Worm (Caenorhabditis elegans) whole organism, L3 larva: ENCODE results near the gene F19C6.2.

Source experiments
- R02D3.7 ChIP-seq: fragments of 150-350 bp; optimal IDR thresholded peaks from 2 replicates; lab custom pipeline; 2014; ENCODE audit warnings: missing biosample characterization, missing genetic modification characterization
- ZK546.5 ChIP-seq: sonication (generic microtip); optimal IDR thresholded peaks from 2 replicates; lab custom pipeline; 2017; ENCODE audit warnings: missing biosample characterization, missing genetic modification characterization
- aly-2 ChIP-seq: fragments of 150-350 bp; optimal IDR thresholded peaks from 2 replicates; lab custom pipeline; 2014; ENCODE audit warnings: missing biosample characterization, missing genetic modification characterization
- ceh-16 ChIP-seq: sonication (generic microtip); optimal IDR thresholded peaks from 2 replicates; lab custom pipeline; 2017; ENCODE audit warnings: missing biosample characterization, missing genetic modification characterization
- ceh-28 ChIP-seq: fragments of 150-350 bp; optimal IDR thresholded peaks from 2 replicates; lab custom pipeline; 2014; ENCODE audit warnings: missing biosample characterization, missing genetic modification reagents, missing genetic modification characterization
- ceh-82 ChIP-seq: fragments of 150-350 bp; optimal IDR thresholded peaks from 2 replicates; lab custom pipeline; 2014; ENCODE audit warnings: missing biosample characterization, missing genetic modification characterization
- ceh-9 ChIP-seq: sonication (generic microtip); optimal IDR thresholded peaks from 2 replicates; lab custom pipeline; 2018; ENCODE audit warnings: missing biosample characterization, missing genetic modification characterization
- daf-12 ChIP-seq: fragments of 150-350 bp; optimal IDR thresholded peaks from 2 replicates; lab custom pipeline; 2014; ENCODE audit warnings: missing biosample characterization, missing genetic modification reagents, missing genetic modification characterization
- egl-5 ChIP-seq: fragments of 150-350 bp; optimal IDR thresholded peaks from 2 replicates; lab custom pipeline; 2017; ENCODE audit warnings: missing biosample characterization, missing genetic modification reagents, missing genetic modification characterization, inconsistent platforms
- elt-1 ChIP-seq: fragments of 150-350 bp; optimal IDR thresholded peaks from 2 replicates; lab custom pipeline; 2014; ENCODE audit warnings: missing biosample characterization, missing genetic modification characterization
- elt-2 ChIP-seq: sonication (generic microtip); optimal IDR thresholded peaks from 2 replicates; lab custom pipeline; 2016; ENCODE audit warnings: missing genetic modification reagents, mild to moderate bottlenecking, missing genetic modification characterization, missing compliant biosample characterization
- elt-3 ChIP-seq, 3 experiments: fragments of 150-350 bp in 1 of 3; sonication (generic microtip) in 2 of 3; optimal IDR thresholded peaks; 2 replicates in 2 of 3; 4 replicates in 1 of 3; lab custom pipeline; 2014 to 2017; ENCODE audit warnings: missing biosample characterization in 3 of 3, missing genetic modification characterization in 3 of 3
- eor-1 ChIP-seq, 2 experiments: fragments of 150-350 bp; optimal IDR thresholded peaks; 2 replicates each; lab custom pipeline; 2014 to 2018; ENCODE audit warnings: missing biosample characterization in 2 of 2, missing genetic modification characterization in 2 of 2
- hmg-11 ChIP-seq: sonication (generic microtip); optimal IDR thresholded peaks from 2 replicates; lab custom pipeline; 2016; ENCODE audit warnings: missing genetic modification characterization, missing compliant biosample characterization
- jun-1 ChIP-seq: fragments of 150-350 bp; optimal IDR thresholded peaks from 2 replicates; lab custom pipeline; 2014; ENCODE audit warnings: missing biosample characterization, missing genetic modification reagents, missing genetic modification characterization
- lin-15B ChIP-seq: fragments of 150-350 bp; optimal IDR thresholded peaks from 2 replicates; lab custom pipeline; 2014; ENCODE audit warnings: missing biosample characterization, missing genetic modification characterization
- lin-39 ChIP-seq: fragments of 150-350 bp; optimal IDR thresholded peaks from 2 replicates; lab custom pipeline; 2018; ENCODE audit warnings: missing biosample characterization, missing genetic modification reagents, missing genetic modification characterization
- lsy-12 ChIP-seq: sonication (generic microtip); optimal IDR thresholded peaks from 2 replicates; lab custom pipeline; 2016; ENCODE audit warnings: mild to moderate bottlenecking, missing genetic modification characterization, missing compliant biosample characterization
- mdl-1 ChIP-seq: fragments of 150-350 bp; optimal IDR thresholded peaks from 2 replicates; lab custom pipeline; 2014; ENCODE audit warnings: missing biosample characterization, missing genetic modification characterization
- mml-1 ChIP-seq: fragments of 150-350 bp; sonication (generic microtip); optimal IDR thresholded peaks from 3 replicates; lab custom pipeline; 2014; ENCODE audit warnings: missing biosample characterization, missing genetic modification characterization
- nfya-1 ChIP-seq: sonication (generic microtip); optimal IDR thresholded peaks from 2 replicates; lab custom pipeline; 2017; ENCODE audit warnings: missing genetic modification characterization, mild to moderate bottlenecking, missing compliant biosample characterization, antibody characterized with exemption, moderate library complexity; ENCODE audit not compliant: insufficient read depth
- nhr-11 ChIP-seq: fragments of 150-350 bp; optimal IDR thresholded peaks from 2 replicates; lab custom pipeline; 2014; ENCODE audit warnings: missing biosample characterization, missing genetic modification characterization
- nhr-12 ChIP-seq: fragments of 150-350 bp; optimal IDR thresholded peaks from 2 replicates; lab custom pipeline; 2014; ENCODE audit warnings: missing biosample characterization, missing genetic modification characterization
- nhr-23 ChIP-seq: fragments of 150-350 bp; optimal IDR thresholded peaks from 2 replicates; lab custom pipeline; 2014; ENCODE audit warnings: missing biosample characterization, missing genetic modification reagents, missing genetic modification characterization
- nhr-25 ChIP-seq: sonication (generic microtip); optimal IDR thresholded peaks from 2 replicates; lab custom pipeline; 2017; ENCODE audit warnings: missing biosample characterization, missing genetic modification characterization
- nhr-28 ChIP-seq: fragments of 150-350 bp; optimal IDR thresholded peaks from 2 replicates; lab custom pipeline; 2014; ENCODE audit warnings: missing biosample characterization, missing genetic modification characterization
- nhr-43 ChIP-seq: sonication (generic microtip); optimal IDR thresholded peaks from 2 replicates; lab custom pipeline; 2016; ENCODE audit warnings: mild to moderate bottlenecking, missing genetic modification characterization, missing compliant biosample characterization; ENCODE audit not compliant: poor library complexity, severe bottlenecking
- nhr-67 ChIP-seq: fragments of 150-350 bp; optimal IDR thresholded peaks from 2 replicates; lab custom pipeline; 2014; ENCODE audit warnings: missing biosample characterization, missing genetic modification characterization
- nhr-76 ChIP-seq: fragments of 150-350 bp; sonication (generic microtip); optimal IDR thresholded peaks from 5 replicates; lab custom pipeline; 2014; ENCODE audit warnings: missing biosample characterization, missing genetic modification characterization
- pha-4 ChIP-seq: fragments of 150-350 bp; optimal IDR thresholded peaks from 2 replicates; lab custom pipeline; 2014; ENCODE audit warnings: missing biosample characterization, missing genetic modification reagents, missing genetic modification characterization
- pqm-1 ChIP-seq: fragments of 150-350 bp; optimal IDR thresholded peaks from 2 replicates; lab custom pipeline; 2017; ENCODE audit warnings: missing biosample characterization, missing genetic modification characterization, inconsistent platforms
- sea-2 ChIP-seq: fragments of 150-350 bp; sonication (generic microtip); optimal IDR thresholded peaks from 4 replicates; lab custom pipeline; 2014; ENCODE audit warnings: missing biosample characterization, missing genetic modification reagents, missing genetic modification characterization
- skn-1 ChIP-seq: fragments of 150-350 bp; optimal IDR thresholded peaks from 2 replicates; lab custom pipeline; 2014; ENCODE audit warnings: missing biosample characterization, missing genetic modification characterization
- snpc-4 ChIP-seq: fragments of 150-350 bp; optimal IDR thresholded peaks from 2 replicates; lab custom pipeline; 2014; ENCODE audit warnings: missing biosample characterization, missing genetic modification characterization
- tbx-2 ChIP-seq: sonication (generic microtip); optimal IDR thresholded peaks from 2 replicates; lab custom pipeline; 2016; ENCODE audit warnings: mild to moderate bottlenecking, missing genetic modification characterization, missing compliant biosample characterization
- unc-39 ChIP-seq: sonication (generic microtip); optimal IDR thresholded peaks from 4 replicates; lab custom pipeline; 2017; ENCODE audit warnings: missing biosample characterization, missing genetic modification characterization
- unc-62 ChIP-seq: fragments of 150-350 bp; sonication (generic microtip); optimal IDR thresholded peaks from 4 replicates; lab custom pipeline; 2014; ENCODE audit warnings: missing biosample characterization, missing genetic modification reagents, missing genetic modification characterization
- zag-1 ChIP-seq: fragments of 150-350 bp; optimal IDR thresholded peaks from 2 replicates; lab custom pipeline; 2014; ENCODE audit warnings: missing biosample characterization, missing genetic modification characterization
- ztf-11 ChIP-seq: fragments of 150-350 bp; optimal IDR thresholded peaks from 2 replicates; lab custom pipeline; 2014; ENCODE audit warnings: missing biosample characterization, missing genetic modification characterization
- ztf-4 ChIP-seq: fragments of 150-350 bp; optimal IDR thresholded peaks from 2 replicates; lab custom pipeline; 2014; ENCODE audit warnings: missing biosample characterization, missing genetic modification characterization

F19C6.2 gene

DNA sequence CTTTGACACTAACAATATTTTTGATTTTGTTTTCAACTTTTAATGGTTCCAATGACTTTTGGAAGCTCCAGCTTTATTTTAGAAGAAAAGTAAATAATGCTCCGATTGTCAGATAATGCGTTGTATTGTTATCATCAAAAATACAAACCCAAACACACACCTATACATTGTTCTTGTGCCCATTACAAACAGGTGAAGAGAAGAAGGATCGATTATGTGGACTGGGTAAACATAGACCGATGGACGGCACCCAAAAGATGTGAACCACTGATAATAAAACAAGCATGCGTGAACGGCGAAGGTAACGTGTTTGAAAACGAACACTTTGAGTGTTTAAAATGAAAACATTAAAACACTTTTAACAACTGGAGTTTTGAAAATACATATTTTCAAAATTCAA lies 13.6 kb upstream of the F19C6.2 start:
- TF ChIP-seq elt-1: peak; percentile 53
- no peak for TF ChIP-seq R02D3.7
- TF ChIP-seq pha-4 (tag; lab: Kevin White, UChicago): peak; percentile 47
- peak; percentile 6 for TF ChIP-seq pqm-1 (tag; lab: Kevin White, UChicago)

ce11 chrX:9988884-9989283 lies 11.9 kb upstream of the F19C6.2 start:
- TF ChIP-seq snpc-4: peak; percentile 4
- TF ChIP-seq elt-2 (tag; lab: Kevin White, UChicago): peak; percentile 2
- no peak for TF ChIP-seq ztf-4 (tag; lab: Kevin White, UChicago)

- TF ChIP-seq pha-4 (tag; lab: Kevin White, UChicago) (peak; percentile 10), elt-2 (tag; lab: Kevin White, UChicago) (no peak), nhr-43 (tag; lab: Kevin White, UChicago) (no peak), mdl-1 (tag; lab: Kevin White, UChicago) (no peak), jun-1 (tag; lab: Kevin White, UChicago) (no peak)
Observed at ce11 chrX:9993100-9993499, 7.6 kb upstream of the F19C6.2 start.

- TF ChIP-seq elt-2 (tag; lab: Kevin White, UChicago) (peak; percentile 59), pqm-1 (tag; lab: Kevin White, UChicago) (peak; percentile 38), skn-1 (tag; lab: Kevin White, UChicago) (no peak)
Observed at ce11 chrX:9997344-9997743, 3.4 kb upstream of the F19C6.2 start.

ce11 chrX:9999192-9999591 lies 1.5 kb upstream of the F19C6.2 start, which contains the start of gene grk-1:
grk-1 (minus strand) TSS chrX:9999208.
- peak; percentile 70 for TF ChIP-seq nfya-1 (tag; lab: Kevin White, UChicago)
- no peak for TF ChIP-seq elt-3 (tag; optimal IDR thresholded peaks at IDR 0.05; lab: Kevin White, UChicago)
- TF ChIP-seq R02D3.7: no peak

DNA sequence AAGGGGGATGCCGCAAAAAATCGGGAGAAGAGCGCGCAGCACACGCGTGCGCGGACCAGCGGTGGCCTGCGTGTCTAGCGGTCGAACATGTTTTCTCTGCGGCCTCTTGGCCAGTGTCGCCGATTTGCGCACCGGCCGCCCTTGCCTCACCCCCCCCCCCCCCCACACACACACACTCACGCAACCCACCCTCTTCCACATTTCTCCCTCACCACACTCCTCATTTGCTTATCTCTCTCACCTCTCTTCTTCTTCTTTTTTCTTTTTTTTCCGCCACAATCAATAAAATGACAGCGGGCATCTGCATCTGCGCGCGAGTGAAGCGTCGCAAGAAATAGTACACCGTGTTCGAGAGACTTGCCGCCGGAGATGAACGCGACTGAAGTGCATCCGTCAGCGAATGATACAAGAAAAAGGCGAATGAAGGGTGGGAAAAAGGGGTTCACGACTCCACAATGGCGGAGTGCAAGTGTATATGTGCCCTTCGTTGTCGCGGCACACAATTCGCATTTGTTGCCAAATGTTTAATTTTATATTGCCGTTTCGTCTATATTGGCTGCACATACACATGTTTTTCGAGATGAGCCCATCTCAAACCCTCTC lies 1.0 kb upstream of the F19C6.2 start:
- TF ChIP-seq elt-2 (tag; lab: Kevin White, UChicago) (peak; percentile 50), nhr-43 (tag; lab: Kevin White, UChicago) (no peak), unc-39 (no peak), nhr-23 (tag; lab: Kevin White, UChicago) (peak; percentile 89), skn-1 (tag; lab: Kevin White, UChicago) (no peak), jun-1 (tag; lab: Kevin White, UChicago) (no peak), ceh-82 (peak; percentile 70), ZK546.5 (tag; lab: Kevin White, UChicago) (no peak), ztf-11 (peak; percentile 3), nhr-11 (tag; lab: Kevin White, UChicago) (peak; percentile 45), zag-1 (no peak), hmg-11 (tag; lab: Kevin White, UChicago) (peak; percentile 96), aly-2 (tag; lab: Kevin White, UChicago) (no peak), tbx-2 (tag; lab: Kevin White, UChicago) (peak; percentile 64), nhr-12 (tag; lab: Kevin White, UChicago) (no peak), snpc-4 (peak; percentile 70), egl-5 (tag; lab: Kevin White, UChicago) (peak; percentile 68), ceh-9 (tag; lab: Kevin White, UChicago) (no peak), unc-62 (GFP tag; lab: Kevin White, UChicago) (no peak), nfya-1 (tag; lab: Kevin White, UChicago) (peak; percentile 69), daf-12 (no peak), nhr-28 (tag; lab: Kevin White, UChicago) (no peak), nhr-67 (no peak), elt-1 (no peak), mdl-1 (tag; lab: Kevin White, UChicago) (no peak), nhr-76 (tag; lab: Kevin White, UChicago) (no peak), pqm-1 (tag; lab: Kevin White, UChicago) (no peak), sea-2 (peak; percentile 81), lsy-12 (tag; lab: Kevin White, UChicago) (peak; percentile 92), R02D3.7 (peak; percentile 29), eor-1 (tag; optimal IDR thresholded peaks at IDR 0.05; lab: Kevin White, UChicago) (no peak), elt-3 (tag; optimal IDR thresholded peaks at IDR 0.05; lab: Kevin White, UChicago) (no peak), ceh-28 (peak; percentile 89), mml-1 (tag; lab: Kevin White, UChicago) (no peak), lin-39 (peak; percentile 49), ceh-16 (tag; lab: Kevin White, UChicago) (no peak), ztf-4 (tag; lab: Kevin White, UChicago) (no peak), lin-15B (tag; lab: Kevin White, UChicago) (peak; percentile 5), nhr-25 (tag; lab: Kevin White, UChicago) (peak; percentile 83)
